Fruit fly (Drosophila melanogaster): Measurements from ENCODE around the gene Cyp313a5.

DNA sequence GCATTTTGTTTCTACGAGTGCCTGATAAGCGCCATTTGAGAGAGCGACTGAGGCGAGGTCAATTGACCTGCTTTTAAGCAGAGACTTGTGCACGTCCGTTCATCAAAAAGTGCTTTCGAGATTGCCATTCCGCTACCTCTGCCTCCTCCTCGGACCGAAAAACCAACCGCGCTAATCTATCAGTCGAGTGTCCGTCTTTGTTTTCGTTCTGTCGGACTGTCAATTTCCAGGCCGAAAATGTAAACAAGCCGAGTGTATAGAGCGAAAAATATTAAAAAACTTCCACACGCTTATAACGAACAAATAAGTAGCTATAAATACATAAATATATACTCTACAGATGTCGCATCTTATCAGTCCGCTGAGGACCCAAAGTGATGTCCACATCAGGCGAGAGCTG is 24.5 kb upstream of the Cyp313a5 start:
- TF ChIP-seq lola (GFP tag; optimal IDR thresholded peaks at IDR 0.05) (no peak), Myc (optimal IDR thresholded peaks at IDR 0.05) (no peak), Hnf4 (GFP tag; optimal IDR thresholded peaks at IDR 0.05) (no peak), CG9705 (GFP tag; optimal IDR thresholded peaks at IDR 0.05) (no peak), dl (GFP tag; optimal IDR thresholded peaks at IDR 0.05; ENCODE audit: insufficient read depth in 1 of 2, partially characterized antibody in 2 of 2) (no peak), pan (optimal IDR thresholded peaks at IDR 0.05) (no peak)

Data from whole organism, wandering third instar larva.